Fruit fly (Drosophila melanogaster): ENCODE results near the gene C15.

Gene C15

dm6 chr3R:21561427-21561872, 61.7 kb downstream of the C15 start (continued):
- TF ChIP-seq CG7928 (GFP tag; optimal IDR thresholded peaks at IDR 0.05) (no peak), ATbp (GFP tag; optimal IDR thresholded peaks at IDR 0.05) (peak; percentile 30), Dfd (GFP tag; optimal IDR thresholded peaks at IDR 0.05) (no peak), HHEX (GFP tag; optimal IDR thresholded peaks at IDR 0.05) (peak; percentile 25), D19B (GFP tag; optimal IDR thresholded peaks at IDR 0.05) (no peak), CoRest (tag; optimal IDR thresholded peaks at IDR 0.05) (no peak), Ptx1 (GFP tag; IDR thresholded peaks at IDR 0.05) (no peak), salm (tag; optimal IDR thresholded peaks at IDR 0.05) (no peak), CG34376 (GFP tag; optimal IDR thresholded peaks at IDR 0.05) (peak; percentile 41), usp (GFP tag; optimal IDR thresholded peaks at IDR 0.05) (no peak), CG9727 (GFP tag; optimal IDR thresholded peaks at IDR 0.05) (peak; percentile 29), PHDP (tag; optimal IDR thresholded peaks at IDR 0.05) (no peak), dati (GFP tag; IDR thresholded peaks at IDR 0.05) (no peak), Tbp (GFP tag; optimal IDR thresholded peaks at IDR 0.05) (no peak), tio (GFP tag; optimal IDR thresholded peaks at IDR 0.05) (no peak), CG12071 (GFP tag; optimal IDR thresholded peaks at IDR 0.05) (peak; percentile 42), Nf-YB (GFP tag; optimal IDR thresholded peaks at IDR 0.05) (peak; percentile 98), run (tag; optimal IDR thresholded peaks at IDR 0.05) (peak; percentile 25), CG4707 (GFP tag; optimal IDR thresholded peaks at IDR 0.05) (peak; percentile 42), crp (GFP tag; optimal IDR thresholded peaks at IDR 0.05) (no peak), Asciz (GFP tag; optimal IDR thresholded peaks at IDR 0.05) (peak; percentile 32), CG16815 (GFP tag; optimal IDR thresholded peaks at IDR 0.05) (no peak), emc (GFP tag; optimal IDR thresholded peaks at IDR 0.05) (no peak), ewg (GFP tag; optimal IDR thresholded peaks at IDR 0.05) (peak; percentile 77), Blimp-1 (GFP tag; optimal IDR thresholded peaks at IDR 0.05) (no peak), CG9437 (GFP tag; optimal IDR thresholded peaks at IDR 0.05) (peak; percentile 6), CG7745 (tag; optimal IDR thresholded peaks at IDR 0.05) (no peak), CG17328 (GFP tag; IDR thresholded peaks at IDR 0.05) (peak; percentile 42; the same call in 1 of the 2 replicates), CG33557 (GFP tag; optimal IDR thresholded peaks at IDR 0.05) (peak; percentile 32), oc (tag; optimal IDR thresholded peaks at IDR 0.05) (no peak), odd (GFP tag; optimal IDR thresholded peaks at IDR 0.05) (peak; percentile 54), fu2 (GFP tag; optimal IDR thresholded peaks at IDR 0.05) (no peak), Myb (GFP tag; optimal IDR thresholded peaks at IDR 0.05) (no peak), TFAM (GFP tag; optimal IDR thresholded peaks at IDR 0.05) (no peak), Neu2 (GFP tag; optimal IDR thresholded peaks at IDR 0.05; ENCODE audit: borderline replicate concordance) (no peak), stc (GFP tag; IDR thresholded peaks at IDR 0.05) (no peak), exex (tag; optimal IDR thresholded peaks at IDR 0.05) (no peak), Adf1 (GFP tag; IDR thresholded peaks at IDR 0.05) (peak; percentile 13; the same call in 1 of the 2 replicates), CG32767 (GFP tag; IDR thresholded peaks at IDR 0.05) (no peak), Nf-YA (GFP tag; IDR thresholded peaks at IDR 0.05) (peak; percentile 21; the same call in 1 of the 2 replicates), CG7556 (GFP tag; optimal IDR thresholded peaks at IDR 0.05) (no peak), CG18476 (GFP tag; optimal IDR thresholded peaks at IDR 0.05) (no peak), CG7271 (tag; optimal IDR thresholded peaks at IDR 0.05) (peak; percentile 63), CG17568 (GFP tag; optimal IDR thresholded peaks at IDR 0.05) (peak; percentile 14), CG14050 (GFP tag; IDR thresholded peaks at IDR 0.05) (no peak), CG10654 (GFP tag; optimal IDR thresholded peaks at IDR 0.05) (no peak), onecut (GFP tag; IDR thresholded peaks at IDR 0.05) (peak; percentile 35; the same call in 1 of the 2 replicates), twi (tag; optimal IDR thresholded peaks at IDR 0.05) (no peak), pzg (GFP tag; optimal IDR thresholded peaks at IDR 0.05) (no peak), MESR4 (GFP tag; optimal IDR thresholded peaks at IDR 0.05) (no peak)
